Worm (Caenorhabditis elegans) whole organism, early embryonic: Measurements from ENCODE around the gene ZK1086.2.

Source experiments
- B0310.2 ChIP-seq: sonication (generic microtip); optimal IDR thresholded peaks from 2 replicates; lab custom pipeline; 2016; ENCODE audit warnings: mild to moderate bottlenecking, missing genetic modification characterization, missing compliant biosample characterization
- F13C5.2 ChIP-seq: sonication (generic microtip); optimal IDR thresholded peaks from 2 replicates; lab custom pipeline; 2017; ENCODE audit warnings: mild to moderate bottlenecking, missing genetic modification characterization, inconsistent platforms, missing compliant biosample characterization
- ama-1 ChIP-seq: fragments of 150-350 bp; optimal IDR thresholded peaks from 2 replicates; lab custom pipeline; 2014
- ets-7 ChIP-seq: sonication (generic microtip); optimal IDR thresholded peaks from 2 replicates; lab custom pipeline; 2016; ENCODE audit warnings: missing genotype, missing genetic modification characterization, missing compliant biosample characterization
- hmg-4 ChIP-seq: fragments of 200-800 bp; sonication (Bioruptor generic); optimal IDR thresholded peaks from 2 replicates; lab custom pipeline; 2018; ENCODE audit warnings: mild to moderate bottlenecking, missing genetic modification characterization, missing compliant biosample characterization
- hnd-1 ChIP-seq: sonication (generic microtip); optimal IDR thresholded peaks from 2 replicates; lab custom pipeline; 2016; ENCODE audit warnings: missing genetic modification characterization, missing compliant biosample characterization
- pes-1 ChIP-seq: fragments of 200-800 bp; sonication (Bioruptor generic); IDR thresholded peaks from 2 replicates; pipeline ENCODE4 v1.3.6; 2022; ENCODE audit warnings: missing genetic modification reagents, missing genetic modification characterization, missing compliant biosample characterization
- sea-1 ChIP-seq: fragments of 200-800 bp; sonication (Bioruptor generic); conservative IDR thresholded peaks from 2 replicates; pipeline ENCODE4 v1.3.6; 2022; ENCODE audit warnings: missing genetic modification characterization, missing compliant biosample characterization

ce11 chrX:13752822-13753581 lies 40.4 kb downstream of the ZK1086.2 start:
- no peak for TF ChIP-seq pes-1
- no peak for TF ChIP-seq B0310.2 (tag; lab: Kevin White, UChicago)
- no peak for TF ChIP-seq sea-1 (GFP tag; lab: Robert Waterston, UW)
- TF ChIP-seq ama-1 (lab: Kevin White, UChicago) = no peak
- no peak for TF ChIP-seq ets-7 (tag; lab: Kevin White, UChicago)
- no peak for TF ChIP-seq hmg-4 (GFP tag; lab: Kevin White, UChicago)
- TF ChIP-seq hnd-1 (tag; lab: Kevin White, UChicago) = no peak
- no peak for TF ChIP-seq F13C5.2 (tag; lab: Kevin White, UChicago)
